Fruit fly (Drosophila melanogaster) S2 (cell line): Measurements from ENCODE around the gene Aatf.

Source experiments
- CG8478 ChIP-seq: fragments of >200 bp; optimal IDR thresholded peaks from 2 replicates; lab custom pipeline; 2018
- CTCF ChIP-seq, 2 experiments: fragments of >200 bp; optimal IDR thresholded peaks; 2 replicates each; lab custom pipeline; 2018

DNA sequence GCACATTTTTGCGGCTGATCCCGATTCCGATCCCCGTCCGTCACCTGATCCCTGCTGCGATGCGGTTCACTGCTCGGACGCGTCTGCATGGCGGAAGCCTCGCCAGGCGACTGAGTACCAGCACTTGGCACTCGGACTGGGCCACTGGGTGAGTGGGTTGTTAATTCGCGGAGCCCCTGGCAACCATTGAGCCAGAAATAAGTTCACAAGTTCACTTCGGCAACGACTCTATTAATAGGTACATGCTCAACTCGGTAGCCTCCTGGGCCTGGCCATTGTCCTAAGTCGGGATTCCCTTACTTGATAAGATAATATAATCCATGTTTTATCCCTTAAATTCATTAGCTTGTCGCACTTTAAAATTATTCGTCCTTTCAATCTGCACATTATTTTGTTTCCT lies 22.7 kb downstream of the Aatf start, which contains the start of gene TTLL3A:
- TF ChIP-seq CTCF (optimal IDR thresholded peaks at IDR 0.05; lab: Kevin White, UChicago) (no peak), CG8478 (lab: Kevin White, UChicago) (no peak)
